Worm (Caenorhabditis elegans): Measurements from ENCODE around the gene F17A2.13.
"Not testable (repeated sequence)": the region's sequence is repeated elsewhere in the genome, so short reads cannot be mapped to it uniquely, and the experiment has no call there.

F17A2.13 gene

ce11 chrX:12298324-12298723 lies 23.1 kb upstream of the F17A2.13 start, which contains the start of gene W06D11.3:
Gene W06D11.3, plus strand, starts transcription at chrX:12298683.
- no peak for TF ChIP-seq hlh-8 (tag; optimal IDR thresholded peaks at IDR 0.05)
- no peak for TF ChIP-seq pros-1 (tag; optimal IDR thresholded peaks at IDR 0.05)
- no peak for TF ChIP-seq C38D4.7 (GFP tag; optimal IDR thresholded peaks at IDR 0.05)
- TF ChIP-seq T23F11.4 (GFP tag; optimal IDR thresholded peaks at IDR 0.05), result no peak
- no peak for TF ChIP-seq F13H6.1 (tag; optimal IDR thresholded peaks at IDR 0.05)
- TF ChIP-seq ceh-22 (tag; optimal IDR thresholded peaks at IDR 0.05), result no peak
- TF ChIP-seq ama-1 (optimal IDR thresholded peaks at IDR 0.05), result no peak
- no peak for TF ChIP-seq ceh-30 (tag; optimal IDR thresholded peaks at IDR 0.05)
- TF ChIP-seq pha-2 (tag; optimal IDR thresholded peaks at IDR 0.05), result no peak
- TF ChIP-seq ref-2 (tag; optimal IDR thresholded peaks at IDR 0.05), result no peak
- no peak for TF ChIP-seq nhr-11 (tag; optimal IDR thresholded peaks at IDR 0.05)

ce11 chrX:12299834-12300233 lies 21.6 kb upstream of the F17A2.13 start, which contains the start of gene W06D11.5:
Gene W06D11.5, plus strand, starts transcription at chrX:12300134.
- TF ChIP-seq ceh-45 (GFP tag; IDR thresholded peaks at IDR 0.05) (no peak), lin-11 (tag; optimal IDR thresholded peaks at IDR 0.05) (no peak), mec-3 (tag; optimal IDR thresholded peaks at IDR 0.05; ENCODE audit: borderline replicate concordance) (no peak), ceh-34 (tag; optimal IDR thresholded peaks at IDR 0.05) (no peak), fax-1 (tag; optimal IDR thresholded peaks at IDR 0.05) (no peak), hlh-8 (tag; optimal IDR thresholded peaks at IDR 0.05) (no peak), ceh-6 (GFP tag; optimal IDR thresholded peaks at IDR 0.05) (no peak), nhr-232 (tag; optimal IDR thresholded peaks at IDR 0.05) (no peak), npax-4 (tag; optimal IDR thresholded peaks at IDR 0.05) (no peak), hlh-13 (GFP tag; optimal IDR thresholded peaks at IDR 0.05) (no peak), ahr-1 (tag; optimal IDR thresholded peaks at IDR 0.05) (no peak), hlh-6 (tag; optimal IDR thresholded peaks at IDR 0.05) (no peak), nfya-1 (tag; optimal IDR thresholded peaks at IDR 0.05) (no peak), ceh-48 (tag; optimal IDR thresholded peaks at IDR 0.05) (no peak), ceh-30 (tag; optimal IDR thresholded peaks at IDR 0.05) (no peak), ceh-18 (tag; optimal IDR thresholded peaks at IDR 0.05) (no peak), tbx-2 (tag; optimal IDR thresholded peaks at IDR 0.05) (no peak), ceh-9 (tag; optimal IDR thresholded peaks at IDR 0.05) (no peak), hlh-15 (tag; optimal IDR thresholded peaks at IDR 0.05) (no peak), pha-4 (tag; optimal IDR thresholded peaks at IDR 0.05) (no peak)

ce11 chrX:12302755-12303154 lies 18.7 kb upstream of the F17A2.13 start, which contains the start of gene dot-1.3:
Gene dot-1.3, minus strand, starts transcription at chrX:12302855.
- not testable (repeated sequence) for TF ChIP-seq nfya-1 (tag; optimal IDR thresholded peaks at IDR 0.05); lim-6 (tag; optimal IDR thresholded peaks at IDR 0.05); C38D4.7 (GFP tag; optimal IDR thresholded peaks at IDR 0.05)

ce11 chrX:12304231-12304630 lies 17.2 kb upstream of the F17A2.13 start:
- no peak for TF ChIP-seq C08G9.2 (tag; optimal IDR thresholded peaks at IDR 0.05)
- TF ChIP-seq F13H6.1 (tag; optimal IDR thresholded peaks at IDR 0.05), result no peak
- TF ChIP-seq nfya-1 (tag; optimal IDR thresholded peaks at IDR 0.05), result no peak
- no peak for TF ChIP-seq zip-5 (tag; optimal IDR thresholded peaks at IDR 0.05)
- no peak for TF ChIP-seq pha-2 (tag; optimal IDR thresholded peaks at IDR 0.05)
- TF ChIP-seq syd-9 (tag; optimal IDR thresholded peaks at IDR 0.05), result no peak
- no peak for TF ChIP-seq ceh-6 (GFP tag; optimal IDR thresholded peaks at IDR 0.05)
- TF ChIP-seq ceh-22 (tag; optimal IDR thresholded peaks at IDR 0.05), result no peak
- TF ChIP-seq gmeb-2 (tag; optimal IDR thresholded peaks at IDR 0.05), result no peak
- no peak for TF ChIP-seq ztf-16 (tag; optimal IDR thresholded peaks at IDR 0.05)
- no peak for TF ChIP-seq pax-1 (tag; optimal IDR thresholded peaks at IDR 0.05)
- TF ChIP-seq hlh-8 (tag; optimal IDR thresholded peaks at IDR 0.05), result no peak
- no peak for TF ChIP-seq pqm-1 (tag; optimal IDR thresholded peaks at IDR 0.05)
- TF ChIP-seq ceh-30 (tag; optimal IDR thresholded peaks at IDR 0.05), result no peak
- TF ChIP-seq unc-86 (tag; optimal IDR thresholded peaks at IDR 0.05), result no peak
